Worm (Caenorhabditis elegans): ENCODE results near the gene Y45F10D.2.

The Y45F10D.2 gene

ce11 chrIV:13727865-13728264 lies 46.6 kb downstream of the Y45F10D.2 start (continued):
- TF ChIP-seq mep-1 (tag; optimal IDR thresholded peaks at IDR 0.05) (no peak), dve-1 (tag; optimal IDR thresholded peaks at IDR 0.05; ENCODE audit: insufficient read depth) (peak; percentile 84)

ce11 chrIV:13726630-13727029 lies 47.8 kb downstream of the Y45F10D.2 start, which contains the start of gene ent-4:
ent-4 (plus strand) TSS chrIV:13726930.
- TF ChIP-seq unc-62 (GFP tag; optimal IDR thresholded peaks at IDR 0.05 in 1 of 2): peak in 1 of 2 experiments; percentile 17
- no peak for TF ChIP-seq unc-62 (tag; optimal IDR thresholded peaks at IDR 0.05)
- TF ChIP-seq arid-1 (GFP tag; conservative IDR thresholded peaks at IDR 0.05): no peak

ce11 chrIV:13725201-13725600 lies 49.3 kb downstream of the Y45F10D.2 start:
- no peak for TF ChIP-seq duxl-1 (tag; optimal IDR thresholded peaks at IDR 0.05; ENCODE audit: poor library complexity)
- TF ChIP-seq dmd-6 (GFP tag; IDR thresholded peaks at IDR 0.05): peak; percentile 98
- no peak for TF ChIP-seq ZK337.2 (GFP tag; IDR thresholded peaks at IDR 0.05)
- no peak for TF ChIP-seq lsy-2 (tag; optimal IDR thresholded peaks at IDR 0.05)
- no peak for TF ChIP-seq mxl-2 (GFP tag; conservative IDR thresholded peaks at IDR 0.05)
- TF ChIP-seq hlh-30 (tag; optimal IDR thresholded peaks at IDR 0.05; ENCODE audit: insufficient read depth): peak; percentile 41
- no peak for TF ChIP-seq ces-1 (GFP tag; optimal IDR thresholded peaks at IDR 0.05)
- TF ChIP-seq D1046.2 (GFP tag; IDR thresholded peaks at IDR 0.05): no peak
- TF ChIP-seq nhr-28 (tag; optimal IDR thresholded peaks at IDR 0.05): peak; percentile 82
- TF ChIP-seq ceh-28 (tag; optimal IDR thresholded peaks at IDR 0.05): no peak
- peak; percentile 60; the same call in 1 of the 2 replicates for TF ChIP-seq ceh-20 (GFP tag; IDR thresholded peaks at IDR 0.05)
- peak; percentile 39 for TF ChIP-seq T20F7.1 (GFP tag; optimal IDR thresholded peaks at IDR 0.05)
- no peak for TF ChIP-seq zfp-3 (GFP tag; conservative IDR thresholded peaks at IDR 0.05)
- peak in 1 of 2 experiments; percentile 15 for TF ChIP-seq mdl-1 (tag; optimal IDR thresholded peaks at IDR 0.05)
- no peak for TF ChIP-seq madf-9 (GFP tag; conservative IDR thresholded peaks at IDR 0.05)
- no peak for TF ChIP-seq hlh-11 (tag; optimal IDR thresholded peaks at IDR 0.05)
- TF ChIP-seq lin-29 (GFP tag; IDR thresholded peaks at IDR 0.05): no peak
- TF ChIP-seq nhr-6 (tag; optimal IDR thresholded peaks at IDR 0.05): no peak
- TF ChIP-seq F44E2.7 (GFP tag; IDR thresholded peaks at IDR 0.05): no peak
- peak; percentile 15 to 76 for TF ChIP-seq unc-62 (GFP tag; optimal IDR thresholded peaks at IDR 0.05 in 1 of 2)
- no peak for TF ChIP-seq unc-62 (tag; optimal IDR thresholded peaks at IDR 0.05)
- no peak for TF ChIP-seq daf-8 (GFP tag; IDR thresholded peaks at IDR 0.05)
- no peak for TF ChIP-seq snpc-1.2 (GFP tag; IDR thresholded peaks at IDR 0.05)
- no peak for TF ChIP-seq ceh-62 (tag; optimal IDR thresholded peaks at IDR 0.05)
- TF ChIP-seq mep-1 (tag; optimal IDR thresholded peaks at IDR 0.05): peak; percentile 12
- no peak for TF ChIP-seq F26F4.8 (GFP tag; conservative IDR thresholded peaks at IDR 0.05)
- TF ChIP-seq daf-19 (GFP tag; conservative IDR thresholded peaks at IDR 0.05): no peak
- TF ChIP-seq nhr-48 (tag; optimal IDR thresholded peaks at IDR 0.05): peak; percentile 89
- no peak for TF ChIP-seq spr-1 (tag; optimal IDR thresholded peaks at IDR 0.05)
- TF ChIP-seq lim-7 (GFP tag; IDR thresholded peaks at IDR 0.05): no peak
- no peak for TF ChIP-seq nhr-76 (tag; optimal IDR thresholded peaks at IDR 0.05)
- TF ChIP-seq nhr-77 (tag; optimal IDR thresholded peaks at IDR 0.05): peak; percentile 63
- TF ChIP-seq nhr-102 (tag; optimal IDR thresholded peaks at IDR 0.05): peak; percentile 85
- no peak for TF ChIP-seq set-16 (GFP tag; IDR thresholded peaks at IDR 0.05)
- TF ChIP-seq aly-2 (tag; optimal IDR thresholded peaks at IDR 0.05): no peak
- no peak for TF ChIP-seq lin-13 (GFP tag; optimal IDR thresholded peaks at IDR 0.05)
- TF ChIP-seq dmd-8 (GFP tag; IDR thresholded peaks at IDR 0.05): no peak
- no peak for TF ChIP-seq zip-11 (GFP tag; IDR thresholded peaks at IDR 0.05)
- TF ChIP-seq pqm-1 (tag; optimal IDR thresholded peaks at IDR 0.05): peak; percentile 92
- TF ChIP-seq lin-38 (GFP tag; IDR thresholded peaks at IDR 0.05): no peak
- TF ChIP-seq F37D6.2 (tag; optimal IDR thresholded peaks at IDR 0.05): no peak
- peak; percentile 93; the same call in 1 of the 2 replicates for TF ChIP-seq tra-1 (GFP tag; IDR thresholded peaks at IDR 0.05)
- no peak for TF ChIP-seq F49E8.2 (tag; optimal IDR thresholded peaks at IDR 0.05; ENCODE audit: borderline replicate concordance)
- TF ChIP-seq php-3 (GFP tag; IDR thresholded peaks at IDR 0.05): peak; percentile 99
- peak in 1 of 2 experiments; percentile 73 for TF ChIP-seq daf-16 (GFP tag; optimal IDR thresholded peaks at IDR 0.05)
- TF ChIP-seq daf-16 (tag; optimal IDR thresholded peaks at IDR 0.05): peak; percentile 85

All from whole organism, L4 larva.